Worm (Caenorhabditis elegans) whole organism, L4 larva: ENCODE data around the gene Y37D8A.19.

ENCODE experiments used
- D1046.2 ChIP-seq: fragments of 200-800 bp; sonication (Bioruptor generic); IDR thresholded peaks from 2 replicates; pipeline ENCODE4 v1.3.6; 2022; ENCODE audit warnings: missing genetic modification characterization, missing compliant biosample characterization
- F10B5.3 ChIP-seq: sonication (generic microtip); optimal IDR thresholded peaks from 2 replicates; lab custom pipeline; 2016; ENCODE audit warnings: mild to moderate bottlenecking, missing genetic modification characterization, missing compliant biosample characterization
- F37D6.2 ChIP-seq: sonication (generic microtip); optimal IDR thresholded peaks from 2 replicates; lab custom pipeline; 2016; ENCODE audit warnings: mild to moderate bottlenecking, missing genetic modification characterization, missing compliant biosample characterization
- R02D3.7 ChIP-seq: fragments of 150-350 bp; sonication (generic microtip); optimal IDR thresholded peaks from 3 replicates; lab custom pipeline; 2014; ENCODE audit warnings: missing biosample characterization, missing genetic modification characterization
- Y105C5A.15 ChIP-seq: fragments of 200-800 bp; sonication (Bioruptor generic); IDR thresholded peaks from 2 replicates; pipeline ENCODE4 v1.3.6; 2022; ENCODE audit warnings: missing genetic modification characterization, missing compliant biosample characterization
- Y5F2A.4 ChIP-seq: fragments of 200-800 bp; sonication (Bioruptor generic); optimal IDR thresholded peaks from 2 replicates; lab custom pipeline; 2018; ENCODE audit warnings: mild to moderate bottlenecking, missing genetic modification characterization, missing compliant biosample characterization
- ZK337.2 ChIP-seq: fragments of 200-800 bp; sonication (Bioruptor generic); IDR thresholded peaks from 2 replicates; pipeline ENCODE4 v1.3.6; 2022; ENCODE audit warnings: missing genetic modification reagents, missing genetic modification characterization, missing compliant biosample characterization
- aha-1 ChIP-seq: fragments of 150-350 bp; peaks from one replicate; lab custom pipeline; 2014; ENCODE audit warnings: missing biosample characterization, missing genetic modification characterization
- ceh-20 ChIP-seq: fragments of 200-800 bp; sonication (Bioruptor generic); IDR thresholded peaks from 2 replicates; pipeline ENCODE4 v1.3.6; 2022; ENCODE audit warnings: missing genetic modification reagents, missing genetic modification characterization, missing compliant biosample characterization
- ces-1 ChIP-seq: fragments of 150-350 bp; sonication (generic microtip); optimal IDR thresholded peaks from 4 replicates; lab custom pipeline; 2014; ENCODE audit warnings: missing biosample characterization, missing genetic modification reagents, missing genetic modification characterization
- ctbp-1 ChIP-seq: fragments of 200-800 bp; sonication (Bioruptor generic); IDR thresholded peaks from 2 replicates; pipeline ENCODE4 v1.3.6; 2022; ENCODE audit warnings: missing genetic modification reagents, missing genetic modification characterization, missing compliant biosample characterization
- dmd-8 ChIP-seq: fragments of 200-800 bp; sonication (Bioruptor generic); IDR thresholded peaks from 2 replicates; pipeline ENCODE4 v1.3.6; 2022; ENCODE audit warnings: missing genetic modification characterization, missing compliant biosample characterization
- egl-43 ChIP-seq: fragments of 200-800 bp; sonication (Bioruptor generic); IDR thresholded peaks from 2 replicates; pipeline ENCODE4 v1.3.6; 2022; ENCODE audit warnings: missing genetic modification reagents, missing genetic modification characterization, missing compliant biosample characterization
- fos-1 ChIP-seq: fragments of 150-350 bp; optimal IDR thresholded peaks from 2 replicates; lab custom pipeline; 2014; ENCODE audit warnings: missing biosample characterization, missing genetic modification characterization
- hif-1 ChIP-seq, 2 experiments: sonication (generic microtip); optimal IDR thresholded peaks; 2 replicates each; lab custom pipeline; 2016 to 2017; ENCODE audit warnings: missing compliant biosample characterization in 2 of 2, missing genetic modification characterization in 2 of 2, missing genetic modification reagents in 2 of 2, missing genotype in 2 of 2, mild to moderate bottlenecking in 1 of 2
- hlh-11 ChIP-seq: fragments of 200-800 bp; sonication (Bioruptor generic); optimal IDR thresholded peaks from 2 replicates; lab custom pipeline; 2018; ENCODE audit warnings: mild to moderate bottlenecking, missing genetic modification characterization, missing compliant biosample characterization
- hmg-1.1 ChIP-seq: fragments of 200-800 bp; sonication (Bioruptor generic); IDR thresholded peaks from 2 replicates; pipeline ENCODE4 v1.3.6; 2022; ENCODE audit warnings: missing genetic modification reagents, missing genetic modification characterization, missing compliant biosample characterization
- lin-38 ChIP-seq: fragments of 200-800 bp; sonication (Bioruptor generic); IDR thresholded peaks from 2 replicates; pipeline ENCODE4 v1.3.6; 2022; ENCODE audit warnings: missing genetic modification reagents, missing genetic modification characterization, missing compliant biosample characterization
- lin-39 ChIP-seq: fragments of 150-350 bp; optimal IDR thresholded peaks from 2 replicates; lab custom pipeline; 2014; ENCODE audit warnings: missing biosample characterization, missing genetic modification reagents, missing genetic modification characterization
- mdl-1 ChIP-seq, 2 experiments: fragments of 150-350 bp in 1 of 2; sonication (generic microtip) in 1 of 2; optimal IDR thresholded peaks; 2 replicates each; lab custom pipeline; 2014 to 2017; ENCODE audit warnings: missing biosample characterization in 2 of 2, missing genetic modification characterization in 2 of 2
- mes-2 ChIP-seq: sonication (generic microtip); optimal IDR thresholded peaks from 2 replicates; lab custom pipeline; 2016; ENCODE audit warnings: missing genotype, mild to moderate bottlenecking, missing genetic modification characterization, missing compliant biosample characterization; ENCODE audit not compliant: poor library complexity, severe bottlenecking
- mxl-3 ChIP-seq: fragments of 200-800 bp; sonication (Bioruptor generic); optimal IDR thresholded peaks from 2 replicates; lab custom pipeline; 2018; ENCODE audit warnings: mild to moderate bottlenecking, missing genetic modification characterization, missing compliant biosample characterization
- nhr-10 ChIP-seq: fragments of 150-350 bp; optimal IDR thresholded peaks from 2 replicates; lab custom pipeline; 2014; ENCODE audit warnings: missing biosample characterization, missing genetic modification characterization
- nhr-25 ChIP-seq: sonication (generic microtip); optimal IDR thresholded peaks from 2 replicates; lab custom pipeline; 2017; ENCODE audit warnings: missing genetic modification characterization, mild to moderate bottlenecking, missing compliant biosample characterization, antibody characterized with exemption, moderate library complexity, borderline replicate concordance; ENCODE audit not compliant: insufficient read depth
- nhr-6 ChIP-seq: fragments of 150-350 bp; optimal IDR thresholded peaks from 2 replicates; lab custom pipeline; 2014; ENCODE audit warnings: missing biosample characterization, missing genetic modification characterization
- nhr-77 ChIP-seq: fragments of 150-350 bp; optimal IDR thresholded peaks from 2 replicates; lab custom pipeline; 2014; ENCODE audit warnings: missing biosample characterization, missing genetic modification characterization
- php-3 ChIP-seq: fragments of 200-800 bp; sonication (Bioruptor generic); IDR thresholded peaks from 2 replicates; pipeline ENCODE4 v1.3.6; 2022; ENCODE audit warnings: missing genetic modification reagents, missing genetic modification characterization, missing compliant biosample characterization
- pqm-1 ChIP-seq: sonication (generic microtip); optimal IDR thresholded peaks from 2 replicates; lab custom pipeline; 2017; ENCODE audit warnings: missing biosample characterization, missing genetic modification characterization
- rbr-2 ChIP-seq: sonication (generic microtip); optimal IDR thresholded peaks from 2 replicates; lab custom pipeline; 2016; ENCODE audit warnings: missing genotype, missing genetic modification characterization, missing compliant biosample characterization
- saeg-2 ChIP-seq: fragments of 200-800 bp; sonication (Bioruptor generic); IDR thresholded peaks from 2 replicates; pipeline ENCODE4 v1.3.6; 2022; ENCODE audit warnings: missing genetic modification reagents, missing genetic modification characterization, missing compliant biosample characterization
- sdz-12 ChIP-seq: fragments of 200-800 bp; sonication (Bioruptor generic); optimal IDR thresholded peaks from 2 replicates; lab custom pipeline; 2018; ENCODE audit warnings: mild to moderate bottlenecking, missing genetic modification characterization, missing compliant biosample characterization
- set-16 ChIP-seq: fragments of 200-800 bp; sonication (Bioruptor generic); IDR thresholded peaks from 2 replicates; pipeline ENCODE4 v1.3.6; 2022; ENCODE audit warnings: missing genetic modification reagents, missing genetic modification characterization, missing compliant biosample characterization
- snpc-1.2 ChIP-seq: fragments of 200-800 bp; sonication (Bioruptor generic); IDR thresholded peaks from 2 replicates; pipeline ENCODE4 v1.3.6; 2022; ENCODE audit warnings: missing genetic modification reagents, missing genetic modification characterization, missing compliant biosample characterization
- snpc-4 ChIP-seq: fragments of 150-350 bp; optimal IDR thresholded peaks from 2 replicates; lab custom pipeline; 2014; ENCODE audit warnings: missing biosample characterization, missing genetic modification characterization
- spr-3 ChIP-seq: fragments of 200-800 bp; sonication (Bioruptor generic); optimal IDR thresholded peaks from 2 replicates; lab custom pipeline; 2018; ENCODE audit warnings: mild to moderate bottlenecking, missing genetic modification characterization, missing compliant biosample characterization
- unc-39 ChIP-seq: sonication (generic microtip); optimal IDR thresholded peaks from 2 replicates; lab custom pipeline; 2017; ENCODE audit warnings: missing biosample characterization, missing genetic modification characterization
- unc-62 ChIP-seq, 3 experiments: fragments of 150-350 bp in 1 of 3; sonication (generic microtip); optimal IDR thresholded peaks in 2 of 3; peaks in 1 of 3; 1 replicate in 1 of 3; 2 replicates in 2 of 3; lab custom pipeline; 2014 to 2017; ENCODE audit warnings: missing biosample characterization in 3 of 3, missing genetic modification characterization in 3 of 3, missing genetic modification reagents in 3 of 3, missing genotype in 1 of 3
- zag-1 ChIP-seq: fragments of 150-350 bp; optimal IDR thresholded peaks from 2 replicates; lab custom pipeline; 2014; ENCODE audit warnings: missing biosample characterization, missing genetic modification characterization
- zfp-3 ChIP-seq: fragments of 200-800 bp; sonication (Bioruptor generic); conservative IDR thresholded peaks from 2 replicates; pipeline ENCODE4 v1.3.6; 2022; ENCODE audit warnings: missing genetic modification reagents, missing genetic modification characterization, missing compliant biosample characterization
- ztf-11 ChIP-seq: fragments of 150-350 bp; optimal IDR thresholded peaks from 2 replicates; lab custom pipeline; 2014; ENCODE audit warnings: missing biosample characterization, missing genetic modification characterization
- ztf-7 ChIP-seq: fragments of 150-350 bp; optimal IDR thresholded peaks from 2 replicates; lab custom pipeline; 2014; ENCODE audit warnings: missing biosample characterization, missing genetic modification characterization

Y37D8A.19 gene

DNA sequence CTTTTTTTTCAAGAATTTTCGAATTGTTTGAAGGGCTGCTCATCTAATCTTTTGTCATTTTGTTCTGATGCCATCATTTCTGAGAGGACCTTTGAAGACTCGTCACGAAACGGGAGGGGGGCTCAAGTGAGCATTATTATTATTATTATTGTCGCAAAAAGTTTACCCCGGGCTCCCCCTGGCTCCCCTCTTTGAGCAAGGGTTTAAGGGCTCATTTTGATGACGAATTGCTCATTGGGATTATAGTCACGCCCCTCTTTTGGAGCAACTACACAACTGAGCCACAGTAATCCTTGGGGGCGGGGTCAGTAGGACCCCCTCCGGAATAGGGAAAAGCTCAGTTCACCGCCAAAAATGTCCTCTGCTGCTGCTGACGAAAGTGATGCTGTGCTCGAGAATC is 12.6 kb downstream of the Y37D8A.19 start, which contains the start of gene unc-25 (continued):
- peak; percentile 30; the same call in 1 of the 2 replicates for TF ChIP-seq lin-38 (GFP tag; lab: Robert Waterston, UW)
- TF ChIP-seq hmg-1.1 (GFP tag; lab: Robert Waterston, UW) = no peak
- no peak for TF ChIP-seq spr-3 (GFP tag; lab: Kevin White, UChicago)
- TF ChIP-seq ztf-7 = no peak
- peak; percentile 39; the same call in 1 of the 2 replicates for TF ChIP-seq set-16 (GFP tag; lab: Robert Waterston, UW)
- TF ChIP-seq F10B5.3 (tag; lab: Kevin White, UChicago) = no peak
- no peak for TF ChIP-seq snpc-1.2 (GFP tag; lab: Robert Waterston, UW)
- no peak for TF ChIP-seq Y5F2A.4 (GFP tag; lab: Kevin White, UChicago)
- TF ChIP-seq egl-43 (GFP tag; lab: Robert Waterston, UW) = 0 out of 2 replicates have a peak, but pooled peaks have one; percentile 9
- TF ChIP-seq mes-2 (tag; lab: Kevin White, UChicago) = no peak
- no peak for TF ChIP-seq F37D6.2
- TF ChIP-seq dmd-8 (GFP tag; lab: Robert Waterston, UW) = no peak
- TF ChIP-seq hif-1 (tag; optimal IDR thresholded peaks at IDR 0.05; lab: Kevin White, UChicago) = no peak
- TF ChIP-seq aha-1 (tag; lab: Kevin White, UChicago) = peak; percentile 79
- TF ChIP-seq pqm-1 (tag; lab: Kevin White, UChicago) = no peak
- peak; percentile 39; the same call in 1 of the 2 replicates for TF ChIP-seq ceh-20 (GFP tag; lab: Robert Waterston, UW)
- TF ChIP-seq nhr-25 = no peak
- no peak for TF ChIP-seq mdl-1 (tag; optimal IDR thresholded peaks at IDR 0.05; lab: Kevin White, UChicago)
- TF ChIP-seq sdz-12 (GFP tag; lab: Kevin White, UChicago) = no peak
- TF ChIP-seq zag-1 = no peak
- TF ChIP-seq snpc-4 (tag; lab: Kevin White, UChicago) = no peak
- TF ChIP-seq php-3 = no peak

DNA sequence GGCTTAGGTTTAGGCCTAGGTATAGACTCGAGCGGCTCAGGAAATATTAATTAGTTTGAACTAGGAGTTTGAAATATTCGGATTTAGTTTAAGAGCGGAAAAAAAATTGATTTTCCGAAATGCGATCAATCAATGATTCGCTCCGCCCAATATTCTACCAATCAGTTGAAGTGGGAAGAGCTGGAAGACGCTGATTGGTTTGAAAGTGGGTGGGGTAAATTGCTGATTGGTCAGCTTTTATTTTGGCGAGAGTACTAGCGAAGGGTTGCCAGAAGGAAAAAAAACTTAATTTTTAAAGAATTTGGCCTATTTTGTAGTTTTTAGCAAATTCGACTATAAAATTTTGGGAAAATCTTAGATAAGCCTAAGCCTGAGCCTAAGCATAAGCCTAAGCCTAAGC is 14.4 kb downstream of the Y37D8A.19 start:
- TF ChIP-seq ctbp-1 (GFP tag; lab: Robert Waterston, UW) (no peak), rbr-2 (no peak), lin-39 (no peak), nhr-77 (tag; lab: Kevin White, UChicago) (no peak), mxl-3 (GFP tag; lab: Kevin White, UChicago) (no peak), D1046.2 (GFP tag; lab: Robert Waterston, UW) (no peak), nhr-10 (no peak), fos-1 (no peak), R02D3.7 (tag; lab: Kevin White, UChicago) (no peak), saeg-2 (GFP tag; lab: Robert Waterston, UW) (no peak), F10B5.3 (tag; lab: Kevin White, UChicago) (no peak), ces-1 (GFP tag; lab: Kevin White, UChicago) (no peak), hlh-11 (tag; lab: Kevin White, UChicago) (no peak), unc-39 (tag; lab: Kevin White, UChicago) (no peak), nhr-6 (tag; lab: Kevin White, UChicago) (no peak), ZK337.2 (no peak), nhr-25 (no peak), Y105C5A.15 (no peak), aha-1 (tag; lab: Kevin White, UChicago) (no peak)

DNA sequence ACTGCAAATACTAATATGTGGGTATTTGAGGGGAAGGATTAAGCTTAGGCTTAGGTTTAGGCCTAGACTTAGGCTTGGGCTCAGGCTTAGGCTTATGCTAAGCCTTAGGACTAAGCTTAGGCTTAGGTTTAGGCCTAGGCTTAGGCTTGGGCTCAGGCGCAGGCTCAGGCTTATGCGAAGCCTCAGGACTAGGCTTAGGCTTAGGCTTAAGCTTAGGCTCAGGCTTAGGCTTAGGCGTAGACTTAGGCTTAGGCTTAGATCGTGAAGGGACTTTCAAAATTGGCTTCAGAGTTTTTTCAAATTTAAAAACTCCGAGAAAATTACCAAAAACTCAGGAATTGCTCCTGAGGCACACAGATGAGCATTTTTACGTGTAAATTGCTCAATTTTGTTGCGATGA is 15.4 kb downstream of the Y37D8A.19 start:
- no peak for TF ChIP-seq snpc-4 (tag; lab: Kevin White, UChicago)
- TF ChIP-seq spr-3 (GFP tag; lab: Kevin White, UChicago) = no peak
- TF ChIP-seq ztf-11 (tag; lab: Kevin White, UChicago) = no peak
- no peak for TF ChIP-seq ces-1 (GFP tag; lab: Kevin White, UChicago)
- TF ChIP-seq unc-62 (GFP tag; optimal IDR thresholded peaks at IDR 0.05 in 1 of 2; lab: Kevin White, UChicago) = no peak
- TF ChIP-seq unc-62 (tag; optimal IDR thresholded peaks at IDR 0.05; lab: Kevin White, UChicago) = no peak
- peak; percentile 38; the same call in 1 of the 2 replicates for TF ChIP-seq ceh-20 (GFP tag; lab: Robert Waterston, UW)
- TF ChIP-seq nhr-25 = no peak
- TF ChIP-seq zfp-3 = no peak
- TF ChIP-seq nhr-6 (tag; lab: Kevin White, UChicago) = no peak
- TF ChIP-seq hmg-1.1 (GFP tag; lab: Robert Waterston, UW) = 0 out of 2 replicates have a peak, but pooled peaks have one; percentile 17
